Fruit fly (Drosophila melanogaster): Measurements from ENCODE around the gene Ziz.

Gene Ziz

dm6 chr2L:7541047-7541726, 45.1 kb upstream of the Ziz start (continued):
- TF ChIP-seq CG10669 (GFP tag; optimal IDR thresholded peaks at IDR 0.05) = peak; percentile 58
- TF ChIP-seq CG34406 (GFP tag; optimal IDR thresholded peaks at IDR 0.05) = no peak
- TF ChIP-seq spab (GFP tag; optimal IDR thresholded peaks at IDR 0.05) = peak; percentile 57
- TF ChIP-seq fd85E (GFP tag; optimal IDR thresholded peaks at IDR 0.05) = no peak
- TF ChIP-seq CG8632 (GFP tag; optimal IDR thresholded peaks at IDR 0.05) = peak; percentile 10
- peak; percentile 50 for TF ChIP-seq esn (GFP tag; optimal IDR thresholded peaks at IDR 0.05)
- peak in 1 of 2 experiments; percentile 36 for TF ChIP-seq salr (GFP tag; optimal IDR thresholded peaks at IDR 0.05)
- TF ChIP-seq fkh (GFP tag; optimal IDR thresholded peaks at IDR 0.05) = no peak
- peak; percentile 27 for TF ChIP-seq Hr39 (GFP tag; optimal IDR thresholded peaks at IDR 0.05)
- TF ChIP-seq Met (GFP tag; optimal IDR thresholded peaks at IDR 0.05) = peak; percentile 39
- peak; percentile 31 for TF ChIP-seq fd59A (GFP tag; optimal IDR thresholded peaks at IDR 0.05)
- TF ChIP-seq Sox14 (GFP tag; optimal IDR thresholded peaks at IDR 0.05) = peak; percentile 37
- peak; percentile 73 for TF ChIP-seq Ets96B (tag; optimal IDR thresholded peaks at IDR 0.05)

dm6 chr2L:7536332-7536731, 40.2 kb upstream of the Ziz start:
- TF ChIP-seq CG3032 (tag; optimal IDR thresholded peaks at IDR 0.05) (no peak), CG7368 (GFP tag; optimal IDR thresholded peaks at IDR 0.05) (no peak), fd59A (GFP tag; optimal IDR thresholded peaks at IDR 0.05) (no peak), CG16779 (tag; optimal IDR thresholded peaks at IDR 0.05) (no peak), Hr39 (GFP tag; optimal IDR thresholded peaks at IDR 0.05) (no peak), svp (GFP tag) (no peak), Hr38 (GFP tag; optimal IDR thresholded peaks at IDR 0.05) (no peak), CG6808 (GFP tag; optimal IDR thresholded peaks at IDR 0.05) (no peak), fkh (GFP tag; optimal IDR thresholded peaks at IDR 0.05) (no peak), CG11902 (GFP tag; optimal IDR thresholded peaks at IDR 0.05) (no peak), CG9139 (GFP tag; optimal IDR thresholded peaks at IDR 0.05) (no peak), ss (GFP tag; optimal IDR thresholded peaks at IDR 0.05) (peak in 1 of 2 experiments; percentile 95), Eip78C (GFP tag) (peak; percentile 23), CG15336 (GFP tag; IDR thresholded peaks at IDR 0.05) (no peak), CG6163 (GFP tag; IDR thresholded peaks at IDR 0.05) (0 out of 3 replicates have a peak, but pooled peaks have one; percentile 15)

- TF ChIP-seq CG10631 (GFP tag; optimal IDR thresholded peaks at IDR 0.05) (peak; percentile 47), CG31627 (GFP tag; optimal IDR thresholded peaks at IDR 0.05) (peak; percentile 91), acj6 (GFP tag; optimal IDR thresholded peaks at IDR 0.05) (peak; percentile 60), CG3919 (GFP tag; optimal IDR thresholded peaks at IDR 0.05) (peak; percentile 83), CG6163 (GFP tag; IDR thresholded peaks at IDR 0.05) (peak; percentile 80), fd85E (GFP tag; optimal IDR thresholded peaks at IDR 0.05) (no peak), Smox (GFP tag; optimal IDR thresholded peaks at IDR 0.05) (peak; percentile 62), salr (GFP tag; optimal IDR thresholded peaks at IDR 0.05) (peak in 1 of 2 experiments; percentile 86), CG11294 (GFP tag; IDR thresholded peaks at IDR 0.05) (0 out of 2 replicates have a peak, but pooled peaks have one; percentile 23), CG6276 (GFP tag; optimal IDR thresholded peaks at IDR 0.05) (no peak), Lpt (GFP tag; optimal IDR thresholded peaks at IDR 0.05) (no peak), CG8319 (GFP tag; optimal IDR thresholded peaks at IDR 0.05) (peak; percentile 49), CG1621 (tag; optimal IDR thresholded peaks at IDR 0.05) (peak; percentile 45), CG16779 (tag; optimal IDR thresholded peaks at IDR 0.05) (no peak), CG3032 (tag; optimal IDR thresholded peaks at IDR 0.05) (peak; percentile 65), Hr39 (GFP tag; optimal IDR thresholded peaks at IDR 0.05) (peak; percentile 85), CG6792 (GFP tag; optimal IDR thresholded peaks at IDR 0.05) (peak; percentile 75), fd59A (GFP tag; optimal IDR thresholded peaks at IDR 0.05) (peak; percentile 19), CG11902 (GFP tag; optimal IDR thresholded peaks at IDR 0.05) (peak; percentile 55), vri (GFP tag; optimal IDR thresholded peaks at IDR 0.05) (peak; percentile 51), CG34406 (GFP tag; optimal IDR thresholded peaks at IDR 0.05) (peak; percentile 30), Sox102F (GFP tag; optimal IDR thresholded peaks at IDR 0.05) (peak; percentile 52), Hr38 (GFP tag; optimal IDR thresholded peaks at IDR 0.05) (no peak), Eip93F (GFP tag; optimal IDR thresholded peaks at IDR 0.05) (no peak), topi (GFP tag; optimal IDR thresholded peaks at IDR 0.05) (peak; percentile 72), Hr4 (GFP tag; optimal IDR thresholded peaks at IDR 0.05) (peak; percentile 46), CG15336 (GFP tag; IDR thresholded peaks at IDR 0.05) (0 out of 2 replicates have a peak, but pooled peaks have one; percentile 15), esn (GFP tag; optimal IDR thresholded peaks at IDR 0.05) (peak; percentile 86), Gug (GFP tag; IDR thresholded peaks at IDR 0.05) (peak; percentile 52), achi (GFP tag; optimal IDR thresholded peaks at IDR 0.05) (peak; percentile 36), CG10669 (GFP tag; optimal IDR thresholded peaks at IDR 0.05) (peak; percentile 68), OdsH (GFP tag; optimal IDR thresholded peaks at IDR 0.05) (peak; percentile 72), cyc (GFP tag; optimal IDR thresholded peaks at IDR 0.05) (peak; percentile 86), Met (GFP tag; optimal IDR thresholded peaks at IDR 0.05) (peak; percentile 47)
Measured at dm6 chr2L:7534917-7535316, 38.8 kb upstream of the Ziz start.
